Worm (Caenorhabditis elegans) whole organism, early embryonic: ENCODE data around the gene lipl-1.

Source experiments
- B0310.2 ChIP-seq: sonication (generic microtip); optimal IDR thresholded peaks from 2 replicates; lab custom pipeline; 2016; ENCODE audit warnings: mild to moderate bottlenecking, missing genetic modification characterization, missing compliant biosample characterization
- aly-1 ChIP-seq: sonication (generic microtip); optimal IDR thresholded peaks from 2 replicates; lab custom pipeline; 2016; ENCODE audit warnings: missing genetic modification characterization, missing compliant biosample characterization
- ama-1 ChIP-seq: fragments of 150-350 bp; optimal IDR thresholded peaks from 2 replicates; lab custom pipeline; 2014
- ets-7 ChIP-seq: sonication (generic microtip); optimal IDR thresholded peaks from 2 replicates; lab custom pipeline; 2016; ENCODE audit warnings: missing genotype, missing genetic modification characterization, missing compliant biosample characterization
- flt-1 ChIP-seq: fragments of 200-800 bp; sonication (Bioruptor generic); IDR thresholded peaks from 2 replicates; pipeline ENCODE4 v1.3.6; 2022; ENCODE audit warnings: missing genetic modification characterization, missing compliant biosample characterization
- hmbx-1 ChIP-seq: sonication (generic microtip); optimal IDR thresholded peaks from 2 replicates; lab custom pipeline; 2016; ENCODE audit warnings: mild to moderate bottlenecking, missing genetic modification characterization, missing compliant biosample characterization
- hmg-4 ChIP-seq: fragments of 200-800 bp; sonication (Bioruptor generic); optimal IDR thresholded peaks from 2 replicates; lab custom pipeline; 2018; ENCODE audit warnings: mild to moderate bottlenecking, missing genetic modification characterization, missing compliant biosample characterization
- pes-1 ChIP-seq: fragments of 200-800 bp; sonication (Bioruptor generic); IDR thresholded peaks from 2 replicates; pipeline ENCODE4 v1.3.6; 2022; ENCODE audit warnings: missing genetic modification reagents, missing genetic modification characterization, missing compliant biosample characterization
- sea-1 ChIP-seq: fragments of 200-800 bp; sonication (Bioruptor generic); conservative IDR thresholded peaks from 2 replicates; pipeline ENCODE4 v1.3.6; 2022; ENCODE audit warnings: missing genetic modification characterization, missing compliant biosample characterization
- tbx-37 ChIP-seq: fragments of 200-800 bp; sonication (Bioruptor generic); conservative IDR thresholded peaks from 2 replicates; pipeline ENCODE4 v1.3.6; 2022; ENCODE audit warnings: missing genetic modification reagents, missing genetic modification characterization, missing compliant biosample characterization
- tra-4 ChIP-seq: sonication (generic microtip); optimal IDR thresholded peaks from 2 replicates; lab custom pipeline; 2017; ENCODE audit warnings: missing genetic modification characterization, missing compliant biosample characterization

DNA sequence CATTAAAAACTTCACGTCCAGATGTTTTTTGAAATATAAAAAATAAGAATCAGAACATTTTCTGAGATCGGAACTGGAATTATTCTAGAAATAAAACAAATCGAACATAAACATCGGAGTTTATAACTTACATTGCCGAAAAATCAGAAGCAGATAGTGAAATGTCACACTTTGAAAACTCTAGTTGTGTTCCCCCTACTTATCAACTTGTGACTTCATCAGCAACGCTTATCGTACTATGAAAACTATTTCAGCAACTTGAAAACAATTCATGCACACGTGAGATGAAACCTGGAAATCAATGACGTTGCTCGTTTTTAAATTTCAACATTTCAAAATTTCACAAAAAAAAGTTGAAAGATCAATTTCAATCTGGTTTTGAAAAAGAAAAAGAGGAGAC, 43.1 kb upstream of the lipl-1 start:
- TF ChIP-seq ama-1 (lab: Kevin White, UChicago) (no peak), pes-1 (GFP tag; lab: Robert Waterston, UW) (no peak), aly-1 (tag; lab: Kevin White, UChicago) (no peak), hmg-4 (no peak), flt-1 (GFP tag; lab: Robert Waterston, UW) (no peak), tbx-37 (GFP tag; lab: Robert Waterston, UW) (no peak), B0310.2 (tag; lab: Kevin White, UChicago) (no peak), ets-7 (tag; lab: Kevin White, UChicago) (no peak), sea-1 (GFP tag; lab: Robert Waterston, UW) (no peak), tra-4 (tag; lab: Kevin White, UChicago) (no peak), hmbx-1 (tag; lab: Kevin White, UChicago) (no peak)
